Worm (Caenorhabditis elegans) whole organism, L1 larva: Measurements from ENCODE around the gene F26D2.14.
A peak's percentile ranks its signal among the peaks of the same experiment; 100 is the strongest.

ENCODE experiments used
- C04F5.9 ChIP-seq: sonication (generic microtip); optimal IDR thresholded peaks from 2 replicates; lab custom pipeline; 2016; ENCODE audit warnings: missing genetic modification characterization, missing compliant biosample characterization
- C16A3.4 ChIP-seq: fragments of 150-350 bp; optimal IDR thresholded peaks from 2 replicates; lab custom pipeline; 2014; ENCODE audit warnings: missing biosample characterization, missing genetic modification characterization
- C34B4.2 ChIP-seq: sonication (generic microtip); optimal IDR thresholded peaks from 2 replicates; lab custom pipeline; 2017; ENCODE audit warnings: mild to moderate bottlenecking, missing genetic modification characterization, missing compliant biosample characterization
- F16B12.6 ChIP-seq: fragments of 150-350 bp; optimal IDR thresholded peaks from 2 replicates; lab custom pipeline; 2014; ENCODE audit warnings: missing biosample characterization, missing genetic modification characterization
- Y116A8C.19 ChIP-seq: sonication (generic microtip); optimal IDR thresholded peaks from 2 replicates; lab custom pipeline; 2016; ENCODE audit warnings: missing compliant biosample characterization, missing genetic modification characterization, borderline replicate concordance
- alr-1 ChIP-seq: fragments of 200-800 bp; sonication (Bioruptor generic); optimal IDR thresholded peaks from 2 replicates; lab custom pipeline; 2018; ENCODE audit warnings: borderline replicate concordance, mild to moderate bottlenecking, missing genetic modification characterization, missing compliant biosample characterization
- aly-2 ChIP-seq: fragments of 150-350 bp; optimal IDR thresholded peaks from 2 replicates; lab custom pipeline; 2014; ENCODE audit warnings: missing biosample characterization, missing genetic modification characterization
- ceh-8 ChIP-seq: fragments of 200-800 bp; sonication (Bioruptor generic); optimal IDR thresholded peaks from 2 replicates; lab custom pipeline; 2018; ENCODE audit warnings: mild to moderate bottlenecking, missing genetic modification characterization, moderate library complexity, missing compliant biosample characterization
- ceh-88 ChIP-seq: fragments of 200-800 bp; sonication (Bioruptor generic); IDR thresholded peaks from 2 replicates; pipeline ENCODE4 v1.3.6; 2022; ENCODE audit warnings: missing genetic modification characterization, missing compliant biosample characterization
- dpl-1 ChIP-seq, 3 experiments: fragments of 150-350 bp in 2 of 3; sonication (generic microtip) in 1 of 3; optimal IDR thresholded peaks; 2 replicates each; lab custom pipeline; 2014 to 2017; ENCODE audit warnings: missing biosample characterization in 3 of 3, missing genetic modification characterization in 3 of 3, missing genetic modification reagents in 3 of 3
- efl-1 ChIP-seq, 4 experiments: fragments of 150-350 bp; optimal IDR thresholded peaks in 3 of 4; peaks in 1 of 4; 1 replicate in 1 of 4; 2 replicates in 3 of 4; lab custom pipeline; 2014; ENCODE audit warnings: missing biosample characterization in 2 of 4, missing genetic modification characterization in 2 of 4, missing genetic modification reagents in 2 of 4
- egl-13 ChIP-seq: sonication (generic microtip); optimal IDR thresholded peaks from 2 replicates; lab custom pipeline; 2016; ENCODE audit warnings: missing genotype, missing genetic modification reagents, missing genetic modification characterization, missing compliant biosample characterization
- egl-27 ChIP-seq, 2 experiments: fragments of 150-350 bp in 1 of 2; sonication (generic microtip); optimal IDR thresholded peaks; 3 replicates each; lab custom pipeline; 2017 to 2018; ENCODE audit warnings: missing biosample characterization in 2 of 2, missing genetic modification characterization in 2 of 2, missing genetic modification reagents in 2 of 2
- elt-3 ChIP-seq, 6 experiments: fragments of 150-350 bp in 1 of 6; sonication (generic microtip); optimal IDR thresholded peaks; 2 replicates each; lab custom pipeline; 2017 to 2018; ENCODE audit warnings: missing biosample characterization in 6 of 6, missing genetic modification characterization in 6 of 6, inconsistent platforms in 1 of 6
- fkh-10 ChIP-seq: sonication (generic microtip); optimal IDR thresholded peaks from 2 replicates; lab custom pipeline; 2017; ENCODE audit warnings: missing biosample characterization, missing genetic modification reagents, missing genetic modification characterization
- fkh-4 ChIP-seq: sonication (generic microtip); optimal IDR thresholded peaks from 2 replicates; lab custom pipeline; 2016; ENCODE audit warnings: missing compliant biosample characterization, missing genetic modification characterization, borderline replicate concordance
- hlh-17 ChIP-seq: fragments of 200-800 bp; sonication (Bioruptor generic); optimal IDR thresholded peaks from 2 replicates; lab custom pipeline; 2018; ENCODE audit warnings: missing genetic modification characterization, mild to moderate bottlenecking, missing compliant biosample characterization, moderate library complexity, borderline replicate concordance
- jun-1 ChIP-seq: fragments of 150-350 bp; optimal IDR thresholded peaks from 2 replicates; lab custom pipeline; 2014; ENCODE audit warnings: missing biosample characterization, missing genetic modification reagents, missing genetic modification characterization
- lin-13 ChIP-seq: fragments of 150-350 bp; optimal IDR thresholded peaks from 2 replicates; lab custom pipeline; 2014; ENCODE audit warnings: missing biosample characterization, missing genetic modification reagents, missing genetic modification characterization
- lin-35 ChIP-seq, 2 experiments: fragments of 150-350 bp; optimal IDR thresholded peaks; 2 replicates each; lab custom pipeline; 2014; ENCODE audit warnings: missing biosample characterization in 2 of 2, missing genetic modification characterization in 2 of 2, missing genetic modification reagents in 2 of 2
- lin-39 ChIP-seq: fragments of 150-350 bp; optimal IDR thresholded peaks from 2 replicates; lab custom pipeline; 2014; ENCODE audit warnings: missing biosample characterization, missing genetic modification reagents, missing genetic modification characterization
- mab-9 ChIP-seq: fragments of 200-800 bp; sonication (Bioruptor generic); IDR thresholded peaks from 2 replicates; pipeline ENCODE4 v1.3.6; 2022; ENCODE audit warnings: missing genetic modification reagents, missing genetic modification characterization, missing compliant biosample characterization
- mdl-1 ChIP-seq, 2 experiments: fragments of 150-350 bp; optimal IDR thresholded peaks; 2 replicates each; lab custom pipeline; 2014 to 2017; ENCODE audit warnings: missing biosample characterization in 2 of 2, missing genetic modification characterization in 2 of 2, inconsistent platforms in 1 of 2
- nhr-20 ChIP-seq: sonication (generic microtip); optimal IDR thresholded peaks from 2 replicates; lab custom pipeline; 2016; ENCODE audit warnings: mild to moderate bottlenecking, missing genetic modification characterization, missing compliant biosample characterization
- nhr-237 ChIP-seq: fragments of 150-350 bp; optimal IDR thresholded peaks from 2 replicates; lab custom pipeline; 2014; ENCODE audit warnings: missing biosample characterization, missing genetic modification characterization
- nhr-28 ChIP-seq: fragments of 150-350 bp; optimal IDR thresholded peaks from 2 replicates; lab custom pipeline; 2014; ENCODE audit warnings: missing biosample characterization, missing genetic modification characterization
- nhr-47 ChIP-seq: sonication (generic microtip); optimal IDR thresholded peaks from 2 replicates; lab custom pipeline; 2016; ENCODE audit warnings: mild to moderate bottlenecking, missing genetic modification characterization, moderate library complexity, missing compliant biosample characterization
- nhr-76 ChIP-seq: sonication (generic microtip); optimal IDR thresholded peaks from 2 replicates; lab custom pipeline; 2017; ENCODE audit warnings: missing biosample characterization, missing genetic modification characterization
- nhr-90 ChIP-seq: sonication (generic microtip); optimal IDR thresholded peaks from 2 replicates; lab custom pipeline; 2016; ENCODE audit warnings: mild to moderate bottlenecking, missing genetic modification characterization, missing compliant biosample characterization; ENCODE audit not compliant: poor library complexity
- pag-3 ChIP-seq: sonication (generic microtip); optimal IDR thresholded peaks from 2 replicates; lab custom pipeline; 2017; ENCODE audit warnings: missing genetic modification characterization, mild to moderate bottlenecking, missing compliant biosample characterization, antibody characterized with exemption, borderline replicate concordance; ENCODE audit not compliant: insufficient read depth
- snpc-4 ChIP-seq: fragments of 150-350 bp; optimal IDR thresholded peaks from 2 replicates; lab custom pipeline; 2014; ENCODE audit warnings: missing biosample characterization, missing genetic modification characterization
- snu-23 ChIP-seq: sonication (generic microtip); optimal IDR thresholded peaks from 2 replicates; lab custom pipeline; 2016; ENCODE audit warnings: missing genetic modification characterization, missing compliant biosample characterization
- sox-4 ChIP-seq: sonication (generic microtip); optimal IDR thresholded peaks from 2 replicates; lab custom pipeline; 2016; ENCODE audit warnings: missing genetic modification characterization, missing compliant biosample characterization
- sptf-1 ChIP-seq: fragments of 150-350 bp; optimal IDR thresholded peaks from 2 replicates; lab custom pipeline; 2014; ENCODE audit warnings: missing biosample characterization, missing genetic modification characterization
- sup-37 ChIP-seq: fragments of 200-800 bp; sonication (Bioruptor generic); optimal IDR thresholded peaks from 2 replicates; lab custom pipeline; 2018; ENCODE audit warnings: mild to moderate bottlenecking, missing genetic modification characterization, missing compliant biosample characterization
- swsn-7 ChIP-seq: sonication (generic microtip); optimal IDR thresholded peaks from 2 replicates; lab custom pipeline; 2016; ENCODE audit warnings: missing genetic modification characterization, missing compliant biosample characterization
- unc-130 ChIP-seq: fragments of 150-350 bp; optimal IDR thresholded peaks from 2 replicates; lab custom pipeline; 2017; ENCODE audit warnings: missing biosample characterization, missing genetic modification characterization, inconsistent platforms
- unc-30 ChIP-seq: sonication (generic microtip); optimal IDR thresholded peaks from 2 replicates; lab custom pipeline; 2017; ENCODE audit warnings: missing biosample characterization, missing genetic modification characterization
- unc-62 ChIP-seq: fragments of 150-350 bp; optimal IDR thresholded peaks from 2 replicates; lab custom pipeline; 2014; ENCODE audit warnings: missing biosample characterization, missing genetic modification reagents, missing genetic modification characterization
- unc-86 ChIP-seq: sonication (generic microtip); optimal IDR thresholded peaks from 2 replicates; lab custom pipeline; 2016; ENCODE audit warnings: missing genetic modification characterization, missing compliant biosample characterization
- unc-98 ChIP-seq: fragments of 200-800 bp; sonication (Bioruptor generic); IDR thresholded peaks from 2 replicates; pipeline ENCODE4 v1.3.6; 2022; ENCODE audit warnings: missing genetic modification characterization, missing compliant biosample characterization
- vab-15 ChIP-seq: sonication (generic microtip); optimal IDR thresholded peaks from 2 replicates; lab custom pipeline; 2017; ENCODE audit warnings: missing genotype, mild to moderate bottlenecking, missing genetic modification characterization, missing compliant biosample characterization
- xbp-1 ChIP-seq: sonication (generic microtip); optimal IDR thresholded peaks from 2 replicates; lab custom pipeline; 2016; ENCODE audit warnings: missing genetic modification characterization, missing compliant biosample characterization
- zag-1 ChIP-seq: fragments of 150-350 bp; optimal IDR thresholded peaks from 2 replicates; lab custom pipeline; 2014; ENCODE audit warnings: missing biosample characterization, missing genetic modification characterization

Gene F26D2.14

DNA sequence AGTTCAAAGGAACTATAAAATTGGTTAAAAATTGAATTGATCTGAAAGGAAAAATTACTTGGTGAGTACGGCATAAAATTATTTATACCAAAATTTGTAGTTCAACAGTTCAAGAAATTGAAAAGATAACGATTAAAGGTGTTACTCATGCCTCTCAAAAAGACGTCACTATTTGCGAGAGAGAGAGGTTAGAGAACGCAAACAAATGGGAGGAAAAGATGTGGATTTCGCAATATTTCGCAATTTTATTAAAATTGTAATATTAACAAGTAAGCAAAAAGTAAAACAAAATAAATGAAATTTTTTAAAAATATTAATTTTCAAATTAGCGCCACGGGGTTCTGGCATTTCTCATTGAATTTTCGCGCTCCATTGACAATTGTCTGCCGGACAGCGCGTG is 40.5 kb upstream of the F26D2.14 start, which contains the start of gene F13A7.11 (continued):
- TF ChIP-seq mab-9 (GFP tag; lab: Robert Waterston, UW) (no peak), egl-13 (tag; lab: Kevin White, UChicago) (no peak), ceh-8 (GFP tag; lab: Kevin White, UChicago) (no peak), unc-62 (GFP tag; lab: Kevin White, UChicago) (no peak), nhr-90 (peak; percentile 19)

DNA sequence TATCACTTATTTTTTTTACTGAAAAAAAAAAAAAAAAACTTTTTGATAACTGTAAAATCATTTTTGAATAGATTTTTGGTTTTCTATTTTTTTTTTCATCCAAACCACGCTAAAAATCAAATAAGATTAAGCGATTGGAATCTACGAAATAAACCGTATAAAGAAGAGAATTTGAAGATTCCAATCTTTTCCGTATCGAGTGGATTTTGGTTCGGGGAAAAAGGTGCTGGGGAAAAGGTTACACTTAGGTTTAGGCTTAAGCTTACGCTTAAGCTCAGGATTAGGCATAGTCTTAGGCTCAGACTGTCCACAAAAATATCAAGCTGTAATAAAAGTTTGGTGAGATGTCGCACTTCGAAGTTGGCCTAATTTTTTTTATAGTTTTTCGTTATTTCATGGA is 39.9 kb upstream of the F26D2.14 start, which contains the start of gene F13A7.12:
Gene F13A7.12 (plus strand): TSS at position 301 of the 400 bp plus-strand sequence.
- TF ChIP-seq egl-13 (tag; lab: Kevin White, UChicago) (no peak), sup-37 (GFP tag; lab: Kevin White, UChicago) (no peak), zag-1 (tag; lab: Kevin White, UChicago) (no peak), F16B12.6 (tag; lab: Kevin White, UChicago) (no peak), vab-15 (tag; lab: Kevin White, UChicago) (no peak), dpl-1 (GFP tag; optimal IDR thresholded peaks at IDR 0.05; lab: Kevin White, UChicago) (no peak)

- no peak for TF ChIP-seq fkh-10 (GFP tag; lab: Kevin White, UChicago)
These were observed 36.3 kb upstream of the F26D2.14 start, which contains the start of gene sre-36 for ce11 chrV:16399388-16399787. Gene sre-36, plus strand, starts transcription at chrV:16399688.

- TF ChIP-seq C16A3.4: peak; percentile 76
- TF ChIP-seq vab-15 (tag; lab: Kevin White, UChicago): peak; percentile 74
- peak in 1 of 2 experiments; percentile 47 for TF ChIP-seq mdl-1 (tag; optimal IDR thresholded peaks at IDR 0.05; lab: Kevin White, UChicago)
- TF ChIP-seq unc-30: no peak
- peak; percentile 67 for TF ChIP-seq hlh-17 (GFP tag; lab: Kevin White, UChicago)
- TF ChIP-seq nhr-20 (tag; lab: Kevin White, UChicago): peak; percentile 92
- TF ChIP-seq xbp-1 (tag; lab: Kevin White, UChicago): peak; percentile 91
- TF ChIP-seq Y116A8C.19: peak; percentile 83
- peak; percentile 78 for TF ChIP-seq lin-39 (tag; lab: Kevin White, UChicago)
- peak; percentile 97 for TF ChIP-seq fkh-4
- no peak for TF ChIP-seq pag-3 (tag; lab: Kevin White, UChicago)
- peak; percentile 97 for TF ChIP-seq nhr-90
- peak; percentile 88 for TF ChIP-seq C04F5.9 (tag; lab: Kevin White, UChicago)
- no peak for TF ChIP-seq egl-27 (tag; optimal IDR thresholded peaks at IDR 0.05; lab: Kevin White, UChicago)
- peak; percentile 97 to 98 for TF ChIP-seq efl-1 (optimal IDR thresholded peaks at IDR 0.05; lab: Kevin White, UChicago)
- TF ChIP-seq efl-1 (GFP tag; optimal IDR thresholded peaks at IDR 0.05 in 1 of 2; lab: Kevin White, UChicago): peak; percentile 97 to 100
- peak; percentile 90 for TF ChIP-seq snu-23 (GFP tag; lab: Kevin White, UChicago)
- TF ChIP-seq unc-86 (tag; lab: Kevin White, UChicago): peak; percentile 83
- TF ChIP-seq nhr-237 (tag; lab: Kevin White, UChicago): no peak
- TF ChIP-seq alr-1 (tag; lab: Kevin White, UChicago): no peak
- TF ChIP-seq elt-3 (tag; optimal IDR thresholded peaks at IDR 0.05; lab: Kevin White, UChicago): peak in 2 of 6 experiments; percentile 29 to 87
- TF ChIP-seq nhr-76: no peak
- TF ChIP-seq aly-2 (tag; lab: Kevin White, UChicago): no peak
- no peak for TF ChIP-seq C34B4.2 (tag; lab: Kevin White, UChicago)
- TF ChIP-seq jun-1 (tag; lab: Kevin White, UChicago): peak; percentile 54
- no peak for TF ChIP-seq sptf-1 (tag; lab: Kevin White, UChicago)
- TF ChIP-seq sox-4 (tag; lab: Kevin White, UChicago): peak; percentile 94
- TF ChIP-seq unc-98 (GFP tag; lab: Robert Waterston, UW): peak; percentile 91
- TF ChIP-seq ceh-88 (GFP tag; lab: Robert Waterston, UW): peak; percentile 71
- peak; percentile 89 for TF ChIP-seq swsn-7 (tag; lab: Kevin White, UChicago)
- no peak for TF ChIP-seq nhr-28
- TF ChIP-seq lin-35 (GFP tag; optimal IDR thresholded peaks at IDR 0.05; lab: Kevin White, UChicago): peak; percentile 96 to 97
- peak; percentile 84 for TF ChIP-seq snpc-4 (tag; lab: Kevin White, UChicago)
- TF ChIP-seq nhr-47: peak; percentile 95
- peak; percentile 66 for TF ChIP-seq lin-13 (GFP tag; lab: Kevin White, UChicago)
- TF ChIP-seq sup-37 (GFP tag; lab: Kevin White, UChicago): peak; percentile 85
- TF ChIP-seq unc-130 (tag; lab: Kevin White, UChicago): peak; percentile 79
These were observed 34.1 kb upstream of the F26D2.14 start, which contains the start of gene F13A7.14 for ce11 chrV:16401519-16401918. Gene F13A7.14, plus strand, starts transcription at chrV:16401891.
